Worm (Caenorhabditis elegans) whole organism, midembryonic: Measurements from ENCODE around the gene col-144.

Experiments used
- T22C8.4 ChIP-seq: fragments of 200-800 bp; sonication (Bioruptor generic); IDR thresholded peaks from 2 replicates; pipeline ENCODE4 v1.3.6; 2022; ENCODE audit warnings: missing genetic modification characterization, missing compliant biosample characterization
- cog-1 ChIP-seq: sonication (generic microtip); optimal IDR thresholded peaks from 2 replicates; lab custom pipeline; 2016; ENCODE audit warnings: missing genetic modification characterization, missing compliant biosample characterization
- flt-1 ChIP-seq: fragments of 200-800 bp; sonication (Bioruptor generic); IDR thresholded peaks from 2 replicates; pipeline ENCODE4 v1.3.6; 2022; ENCODE audit warnings: missing genetic modification characterization, missing compliant biosample characterization
- med-1 ChIP-seq: sonication (generic microtip); optimal IDR thresholded peaks from 2 replicates; lab custom pipeline; 2017; ENCODE audit warnings: missing genetic modification characterization, mild to moderate bottlenecking, missing compliant biosample characterization, antibody characterized with exemption, missing genetic modification reagents; ENCODE audit not compliant: insufficient read depth
- ztf-29 ChIP-seq: fragments of 200-800 bp; sonication (Bioruptor generic); IDR thresholded peaks from 2 replicates; pipeline ENCODE4 v1.3.6; 2022; ENCODE audit warnings: missing genetic modification reagents, missing genetic modification characterization, missing compliant biosample characterization

DNA sequence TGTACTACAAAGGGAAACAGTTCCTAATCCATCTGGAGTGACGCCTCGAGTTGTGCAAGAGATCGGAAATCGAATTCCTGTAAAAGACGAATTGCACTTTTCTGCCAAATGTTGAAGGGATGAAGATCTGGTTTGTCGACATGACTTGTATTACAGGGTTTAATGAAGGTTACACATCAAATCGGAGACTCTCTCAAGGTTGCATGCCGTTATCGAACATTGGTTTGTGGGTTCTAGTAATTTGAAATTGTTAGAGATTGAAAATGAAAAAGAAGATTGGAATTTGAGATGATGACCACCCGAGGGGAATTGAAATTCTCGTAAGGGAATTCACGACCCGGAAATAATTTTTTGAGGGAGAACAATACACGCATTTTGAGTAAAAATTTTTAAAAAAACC, 5.9 kb upstream of the col-144 start:
- TF ChIP-seq cog-1 (tag; lab: Kevin White, UChicago) (no peak), flt-1 (GFP tag; lab: Robert Waterston, UW) (no peak), T22C8.4 (GFP tag; lab: Robert Waterston, UW) (no peak), med-1 (GFP tag; lab: Kevin White, UChicago) (no peak), ztf-29 (GFP tag; lab: Robert Waterston, UW) (no peak)
